Fruit fly (Drosophila melanogaster): Measurements from ENCODE around the gene CG7255.

Gene CG7255

dm6 chr3L:15304224-15305035 is at the start of gene CG7255:
Gene CG7255, plus strand, starts transcription at chr3L:15304255.
- no peak for TF ChIP-seq h (optimal IDR thresholded peaks at IDR 0.05)

DNA sequence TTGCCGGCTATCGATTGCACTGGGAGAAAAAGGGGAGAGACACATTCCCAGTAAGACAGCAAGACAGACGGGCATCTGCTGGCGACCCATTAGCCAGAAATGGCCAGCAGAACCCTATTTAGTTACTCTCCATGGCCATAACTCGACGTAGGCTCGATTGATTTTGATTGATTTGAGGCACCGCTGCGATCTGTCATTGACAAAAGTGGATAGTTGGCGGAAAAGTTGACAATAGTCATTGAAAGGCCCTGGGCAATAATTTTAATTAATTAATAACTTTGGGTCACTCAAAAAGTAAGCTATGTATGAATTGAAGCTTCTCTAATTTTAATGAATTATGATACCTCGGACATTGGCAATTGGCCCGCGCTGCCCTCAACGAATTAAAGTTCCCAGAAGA is 46.9 kb upstream of the CG7255 start:
- no peak for TF ChIP-seq h (optimal IDR thresholded peaks at IDR 0.05)
- no peak for TF ChIP-seq Myc (optimal IDR thresholded peaks at IDR 0.05)
- no peak for TF ChIP-seq Sin3A (optimal IDR thresholded peaks at IDR 0.05)
- TF ChIP-seq psq (optimal IDR thresholded peaks at IDR 0.05): no peak
- no peak for TF ChIP-seq ttk (optimal IDR thresholded peaks at IDR 0.05)
- TF ChIP-seq insv (optimal IDR thresholded peaks at IDR 0.05): no peak

- TF ChIP-seq ttk (optimal IDR thresholded peaks at IDR 0.05) (no peak), h (optimal IDR thresholded peaks at IDR 0.05) (no peak), Myc (optimal IDR thresholded peaks at IDR 0.05) (no peak), psq (optimal IDR thresholded peaks at IDR 0.05) (no peak), insv (optimal IDR thresholded peaks at IDR 0.05) (no peak), Sin3A (optimal IDR thresholded peaks at IDR 0.05) (no peak)
Measured at dm6 chr3L:15258357-15258756, 45.7 kb upstream of the CG7255 start.

dm6 chr3L:15260593-15260992 is 43.5 kb upstream of the CG7255 start:
- TF ChIP-seq insv (optimal IDR thresholded peaks at IDR 0.05) (no peak), ttk (optimal IDR thresholded peaks at IDR 0.05) (no peak), Sin3A (optimal IDR thresholded peaks at IDR 0.05) (no peak), psq (optimal IDR thresholded peaks at IDR 0.05) (no peak), Myc (optimal IDR thresholded peaks at IDR 0.05) (no peak), h (optimal IDR thresholded peaks at IDR 0.05) (no peak)

DNA sequence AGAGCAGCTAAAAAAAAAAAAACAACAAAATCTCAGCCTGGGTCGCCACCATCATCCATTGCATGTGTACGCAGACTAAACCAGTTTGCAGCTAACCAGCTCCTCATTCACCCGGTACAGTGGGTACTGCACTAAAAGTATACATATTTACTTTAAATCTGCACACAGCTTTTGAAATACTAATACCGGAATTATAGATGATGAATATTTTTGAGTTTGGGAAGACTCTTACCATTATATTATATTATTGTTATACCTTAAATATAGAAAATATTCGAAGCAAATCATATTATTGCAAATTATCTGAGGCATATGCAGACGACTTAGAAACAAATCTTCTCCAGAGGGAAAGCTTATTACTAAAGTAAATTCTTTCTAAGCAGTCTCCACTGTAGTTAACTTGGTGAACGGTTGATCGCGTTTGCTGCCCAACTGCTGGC is 43.0 kb upstream of the CG7255 start:
- no peak for TF ChIP-seq ttk (optimal IDR thresholded peaks at IDR 0.05)
- TF ChIP-seq insv (optimal IDR thresholded peaks at IDR 0.05): no peak
- TF ChIP-seq Myc (optimal IDR thresholded peaks at IDR 0.05): no peak
- TF ChIP-seq Sin3A (optimal IDR thresholded peaks at IDR 0.05): no peak
- TF ChIP-seq psq (optimal IDR thresholded peaks at IDR 0.05): no peak
- TF ChIP-seq h (optimal IDR thresholded peaks at IDR 0.05): no peak

DNA sequence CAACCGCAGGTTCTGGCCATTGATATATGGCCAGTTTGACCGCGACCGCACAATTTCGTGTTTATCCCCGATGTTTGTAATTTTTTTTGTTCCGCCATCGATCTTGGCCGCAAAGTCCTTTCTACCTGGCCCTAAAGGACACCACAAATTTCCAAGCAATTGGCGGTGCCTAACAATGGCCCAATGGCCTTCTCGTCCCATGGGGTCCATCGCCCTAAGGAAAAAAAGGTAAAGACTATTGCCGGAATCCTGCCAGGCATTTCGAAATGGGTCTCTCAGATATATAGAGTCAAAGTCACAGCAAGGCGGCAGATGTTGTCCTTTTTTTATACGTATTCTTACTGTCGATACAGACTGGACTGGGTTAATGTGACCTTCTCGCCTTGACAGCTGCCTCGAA is 42.0 kb upstream of the CG7255 start:
- TF ChIP-seq psq (optimal IDR thresholded peaks at IDR 0.05) (no peak), insv (optimal IDR thresholded peaks at IDR 0.05) (no peak), Myc (optimal IDR thresholded peaks at IDR 0.05) (no peak), Sin3A (optimal IDR thresholded peaks at IDR 0.05) (no peak), h (optimal IDR thresholded peaks at IDR 0.05) (no peak), ttk (optimal IDR thresholded peaks at IDR 0.05) (no peak)

DNA sequence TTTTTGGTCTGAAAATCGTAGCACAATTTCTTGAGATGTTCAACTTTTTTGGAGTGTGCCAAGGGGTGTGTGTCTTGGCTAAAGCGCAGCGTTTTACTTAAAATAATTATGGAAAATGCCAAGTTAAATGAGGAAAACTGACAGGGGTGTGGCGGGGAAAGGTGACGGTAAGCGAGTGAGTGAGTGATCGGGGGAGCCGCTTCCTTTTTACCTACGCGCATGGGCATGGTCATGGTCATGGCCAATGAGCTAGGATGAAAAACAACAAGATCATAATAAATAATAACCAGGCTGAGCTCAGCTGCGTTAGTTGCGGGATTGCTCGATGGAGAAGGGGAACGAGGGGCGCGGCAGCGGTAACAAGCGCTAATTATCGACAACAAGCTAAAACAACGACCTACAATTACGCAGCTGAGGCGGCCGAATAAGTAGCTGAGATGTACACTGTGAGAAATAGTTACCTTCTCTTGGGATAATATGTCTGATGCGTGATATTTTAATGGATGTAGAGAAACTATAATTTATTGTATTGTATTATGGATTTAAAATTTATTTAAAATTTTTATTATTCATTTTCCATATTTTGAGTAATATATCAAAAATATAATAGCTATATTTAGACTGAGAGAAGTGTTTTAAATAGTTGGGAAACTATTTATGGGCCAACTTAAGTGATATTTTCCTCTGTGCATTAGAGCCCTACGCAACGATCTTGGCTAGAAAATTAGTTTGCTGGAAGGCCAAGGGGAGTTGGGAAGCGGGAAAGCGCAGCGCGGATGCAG is 39.6 kb upstream of the CG7255 start:
- TF ChIP-seq Myc (optimal IDR thresholded peaks at IDR 0.05) (no peak), insv (optimal IDR thresholded peaks at IDR 0.05) (no peak), Sin3A (optimal IDR thresholded peaks at IDR 0.05) (no peak), psq (optimal IDR thresholded peaks at IDR 0.05) (no peak), h (optimal IDR thresholded peaks at IDR 0.05) (no peak)

DNA sequence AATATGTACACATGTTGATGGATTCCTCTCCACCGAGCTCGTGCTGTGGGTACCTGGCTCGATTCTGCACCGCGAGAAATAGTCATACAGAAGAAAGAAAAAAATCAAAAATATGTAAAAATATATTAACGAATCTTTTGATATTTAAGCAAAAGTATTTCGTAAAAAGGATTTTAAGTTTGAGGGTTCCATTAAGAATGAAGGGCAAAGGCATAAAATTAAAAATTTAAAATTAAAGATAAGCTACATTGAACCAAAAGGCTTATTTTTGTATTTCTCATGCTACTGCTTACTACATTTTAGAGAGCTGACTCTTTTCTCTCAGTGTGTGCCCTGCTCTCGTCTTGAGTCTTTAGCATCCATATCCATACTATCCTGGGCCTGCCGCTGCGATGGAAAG is 37.4 kb upstream of the CG7255 start:
- TF ChIP-seq Myc (optimal IDR thresholded peaks at IDR 0.05) (no peak), h (optimal IDR thresholded peaks at IDR 0.05) (no peak), insv (optimal IDR thresholded peaks at IDR 0.05) (no peak)

- TF ChIP-seq Myc (optimal IDR thresholded peaks at IDR 0.05): no peak
- no peak for TF ChIP-seq ttk (optimal IDR thresholded peaks at IDR 0.05)
- no peak for TF ChIP-seq psq (optimal IDR thresholded peaks at IDR 0.05)
- TF ChIP-seq h (optimal IDR thresholded peaks at IDR 0.05): no peak
- TF ChIP-seq insv (optimal IDR thresholded peaks at IDR 0.05): no peak
- no peak for TF ChIP-seq Sin3A (optimal IDR thresholded peaks at IDR 0.05)
Measured at dm6 chr3L:15267710-15268609, 36.1 kb upstream of the CG7255 start.

- TF ChIP-seq Sin3A (optimal IDR thresholded peaks at IDR 0.05): no peak
- TF ChIP-seq Myc (optimal IDR thresholded peaks at IDR 0.05): no peak
- no peak for TF ChIP-seq psq (optimal IDR thresholded peaks at IDR 0.05)
- TF ChIP-seq ttk (optimal IDR thresholded peaks at IDR 0.05): no peak
- TF ChIP-seq insv (optimal IDR thresholded peaks at IDR 0.05): no peak
- no peak for TF ChIP-seq h (optimal IDR thresholded peaks at IDR 0.05)
Measured at dm6 chr3L:15268707-15269385, 35.2 kb upstream of the CG7255 start.

DNA sequence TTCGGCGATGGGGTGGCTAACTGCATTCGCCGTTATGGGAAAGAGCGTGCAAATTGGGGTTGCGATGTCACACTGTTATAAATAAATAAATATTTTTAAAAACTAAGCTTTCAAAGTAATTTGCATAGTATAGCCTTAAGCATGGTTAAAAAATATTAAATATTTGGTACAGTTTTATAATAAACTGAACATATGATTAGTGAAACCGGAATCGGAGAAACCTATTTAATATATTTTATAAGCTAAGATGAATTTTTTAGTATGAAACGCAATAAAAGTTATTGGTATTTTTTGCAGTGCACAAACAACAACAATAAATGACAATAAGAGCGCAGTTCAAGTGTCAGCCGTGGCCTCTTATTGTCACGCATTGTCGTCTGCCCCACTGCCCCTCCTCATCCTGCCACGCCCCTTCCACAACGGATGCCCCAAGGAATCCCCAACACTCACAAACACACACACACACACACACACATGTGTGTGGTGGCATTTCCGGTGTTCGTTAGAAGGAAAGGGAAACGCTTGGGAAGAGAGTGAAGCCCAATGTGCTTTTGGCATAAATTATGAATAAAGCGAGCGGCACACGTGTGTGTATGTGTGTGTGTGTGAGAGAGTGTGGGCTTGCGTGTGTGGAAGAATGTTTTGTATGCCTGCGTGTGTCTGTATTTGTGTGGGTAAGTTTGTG is 28.4 kb upstream of the CG7255 start:
- TF ChIP-seq insv (optimal IDR thresholded peaks at IDR 0.05): no peak

All from Kc167 (cell line).